Worm (Caenorhabditis elegans) whole organism, L4/young adult: ENCODE measurements around the gene C46H3.1.

ENCODE experiments used
- W03F9.2 ChIP-seq: fragments of 150-350 bp; optimal IDR thresholded peaks from 2 replicates; lab custom pipeline; 2014; ENCODE audit warnings: missing biosample characterization, missing genetic modification characterization
- dao-5 ChIP-seq: sonication (generic microtip); optimal IDR thresholded peaks from 2 replicates; lab custom pipeline; 2016; ENCODE audit warnings: missing genotype, missing genetic modification characterization, moderate library complexity, missing compliant biosample characterization
- him-1 ChIP-seq: sonication (generic microtip); optimal IDR thresholded peaks from 2 replicates; lab custom pipeline; 2016; ENCODE audit warnings: missing genotype, missing genetic modification reagents, missing genetic modification characterization, missing compliant biosample characterization

C46H3.1 gene

DNA sequence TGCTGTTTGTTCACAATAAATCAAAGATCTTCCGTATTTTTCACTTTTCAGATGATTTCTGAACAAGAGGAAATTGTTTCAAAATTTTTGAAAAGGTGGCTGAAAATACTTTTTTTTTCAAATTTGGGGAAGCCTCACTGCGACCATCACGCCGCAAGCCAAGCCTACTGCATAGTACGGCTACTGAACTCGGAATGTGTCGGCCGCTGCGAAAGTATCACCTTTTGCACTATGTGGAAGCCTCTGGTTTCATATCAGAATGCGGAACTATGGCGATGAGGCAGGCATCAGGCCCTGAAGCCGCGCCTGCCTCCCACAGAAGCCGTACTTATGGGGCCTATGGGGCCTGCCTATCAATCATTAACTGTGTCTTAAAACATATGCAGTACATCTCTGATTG lies 48.5 kb downstream of the C46H3.1 start:
- no peak for TF ChIP-seq W03F9.2 (tag; lab: Kevin White, UChicago)
- no peak for TF ChIP-seq dao-5 (tag; lab: Kevin White, UChicago)
- TF ChIP-seq him-1 (tag; lab: Kevin White, UChicago), result no peak
